Fruit fly (Drosophila melanogaster): ENCODE measurements around the gene CG5989.

The CG5989 gene

DNA sequence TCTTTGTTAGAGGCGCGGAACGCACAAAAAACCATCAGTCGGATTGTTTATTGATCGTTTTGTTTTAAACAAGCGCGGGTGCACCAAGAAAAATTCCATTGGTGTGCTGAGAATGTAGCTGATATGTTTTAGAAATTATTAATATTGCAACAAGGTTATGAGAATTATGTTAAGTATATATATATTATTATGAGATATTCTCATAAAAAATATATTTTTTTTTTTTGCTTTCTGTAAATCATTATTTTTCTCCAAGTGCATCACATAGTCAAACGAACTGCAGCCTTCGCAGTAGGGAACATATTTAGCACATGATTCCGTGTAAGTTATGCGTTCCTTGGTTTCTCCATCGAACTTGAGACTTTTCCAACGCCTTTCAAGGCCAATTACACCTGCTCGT lies 25.0 kb upstream of the CG5989 start (continued):
- TF ChIP-seq jumu (GFP tag; optimal IDR thresholded peaks at IDR 0.05), result no peak
- peak; percentile 88 for TF ChIP-seq tgo (GFP tag; IDR thresholded peaks at IDR 0.05)
- TF ChIP-seq CG17385 (GFP tag; optimal IDR thresholded peaks at IDR 0.05), result peak; percentile 45
- TF ChIP-seq NC2β (GFP tag; optimal IDR thresholded peaks at IDR 0.05), result no peak
- no peak for TF ChIP-seq ato (GFP tag; IDR thresholded peaks at IDR 0.05; ENCODE audit: partially characterized antibody)
- no peak for TF ChIP-seq sens-2 (GFP tag; IDR thresholded peaks at IDR 0.05)
- TF ChIP-seq shn (GFP tag; optimal IDR thresholded peaks at IDR 0.05), result no peak
- no peak for TF ChIP-seq HLH54F (GFP tag; optimal IDR thresholded peaks at IDR 0.05)
- TF ChIP-seq Lpt (GFP tag; optimal IDR thresholded peaks at IDR 0.05), result no peak
- peak; percentile 48; the same call in 1 of the 3 replicates for TF ChIP-seq CG11560 (tag; IDR thresholded peaks at IDR 0.05)
- peak; percentile 18 for TF ChIP-seq CG33557 (GFP tag; optimal IDR thresholded peaks at IDR 0.05)
- TF ChIP-seq CG9932 (GFP tag; IDR thresholded peaks at IDR 0.05), result peak; percentile 46
- TF ChIP-seq bbx (GFP tag; IDR thresholded peaks at IDR 0.05; ENCODE audit: partially characterized antibody), result no peak
- no peak for TF ChIP-seq da (GFP tag; optimal IDR thresholded peaks at IDR 0.05)
- no peak for TF ChIP-seq Opbp (GFP tag; IDR thresholded peaks at IDR 0.05; ENCODE audit: partially characterized antibody)
- no peak for TF ChIP-seq Sin3A (optimal IDR thresholded peaks at IDR 0.05)
- TF ChIP-seq lbe (GFP tag; optimal IDR thresholded peaks at IDR 0.05), result no peak
- TF ChIP-seq CG4328 (GFP tag; optimal IDR thresholded peaks at IDR 0.05), result peak; percentile 59
- TF ChIP-seq Atf3 (GFP tag; optimal IDR thresholded peaks at IDR 0.05), result no peak
- peak; percentile 83 for TF ChIP-seq B-H1 (GFP tag; IDR thresholded peaks at IDR 0.05)
- no peak for TF ChIP-seq CG1602 (GFP tag; optimal IDR thresholded peaks at IDR 0.05)
- no peak for TF ChIP-seq slp2 (GFP tag; optimal IDR thresholded peaks at IDR 0.05)
- no peak for TF ChIP-seq CG7928 (GFP tag; optimal IDR thresholded peaks at IDR 0.05)
- TF ChIP-seq CG11398 (GFP tag; optimal IDR thresholded peaks at IDR 0.05), result no peak
- no peak for TF ChIP-seq CG7745 (tag; optimal IDR thresholded peaks at IDR 0.05)
- peak; percentile 63 for TF ChIP-seq CG12391 (tag; optimal IDR thresholded peaks at IDR 0.05)
- no peak for TF ChIP-seq CG11723 (GFP tag; optimal IDR thresholded peaks at IDR 0.05)
- TF ChIP-seq lmd (GFP tag; IDR thresholded peaks at IDR 0.05), result peak; percentile 83
- no peak for TF ChIP-seq tup (GFP tag; optimal IDR thresholded peaks at IDR 0.05)
- no peak for TF ChIP-seq CG16863 (GFP tag; optimal IDR thresholded peaks at IDR 0.05)
- TF ChIP-seq peb (GFP tag; IDR thresholded peaks at IDR 0.05), result peak; percentile 47; the same call in 1 of the 2 replicates
- no peak for TF ChIP-seq CG15479 (GFP tag; optimal IDR thresholded peaks at IDR 0.05)
- no peak for TF ChIP-seq trh (GFP tag; optimal IDR thresholded peaks at IDR 0.05)
- peak; percentile 72 for TF ChIP-seq zfh1 (GFP tag; IDR thresholded peaks at IDR 0.05)
- no peak for TF ChIP-seq Gsc (GFP tag; IDR thresholded peaks at IDR 0.05)
- peak; percentile 86 for TF ChIP-seq dmrt99B (tag; optimal IDR thresholded peaks at IDR 0.05)
- TF ChIP-seq Dad (GFP tag; optimal IDR thresholded peaks at IDR 0.05), result no peak
- TF ChIP-seq Hr3 (GFP tag; optimal IDR thresholded peaks at IDR 0.05), result peak; percentile 33
- TF ChIP-seq CG15514 (GFP tag; optimal IDR thresholded peaks at IDR 0.05), result peak; percentile 12
- peak; percentile 61 for TF ChIP-seq twi (tag; optimal IDR thresholded peaks at IDR 0.05)
- peak; percentile 74 for TF ChIP-seq CG15269 (tag; optimal IDR thresholded peaks at IDR 0.05)
- TF ChIP-seq CG6654 (GFP tag; optimal IDR thresholded peaks at IDR 0.05), result no peak
- no peak for TF ChIP-seq h (optimal IDR thresholded peaks at IDR 0.05)
- peak; percentile 45 for TF ChIP-seq CG12659 (GFP tag; optimal IDR thresholded peaks at IDR 0.05)
- peak; percentile 1 for TF ChIP-seq D19B (GFP tag; optimal IDR thresholded peaks at IDR 0.05)
- no peak for TF ChIP-seq CG18011 (GFP tag; optimal IDR thresholded peaks at IDR 0.05)
- no peak for TF ChIP-seq CG9876 (GFP tag; optimal IDR thresholded peaks at IDR 0.05)
- no peak for TF ChIP-seq Hsf (GFP tag; optimal IDR thresholded peaks at IDR 0.05)
- TF ChIP-seq lov (optimal IDR thresholded peaks at IDR 0.05), result no peak
- no peak for TF ChIP-seq lov (GFP tag; IDR thresholded peaks at IDR 0.05)
- no peak for TF ChIP-seq wek (GFP tag; optimal IDR thresholded peaks at IDR 0.05)
- no peak for TF ChIP-seq eve (GFP tag; optimal IDR thresholded peaks at IDR 0.05)
- peak; percentile 71 for TF ChIP-seq Nf-YC (tag; optimal IDR thresholded peaks at IDR 0.05)
